4 worm cellular contexts compared by ENCODE assay signal in genomic region chrV:15143798-15144197, ce11.
TF ChIP-seq lines count a peak whose summit lies in the region.

Gene K08F9.4 (plus strand): TSS chrV:15144019.

TF ChIP-seq in whole organism, L1 larva, 84 proteins besides CTCF, POLR2A, EP300 and RAD21 (continued from another document):
- peak; percentile 2 for TF ChIP-seq vab-15 (tag; optimal IDR thresholded peaks at IDR 0.05; lab: Kevin White, UChicago)
- no peak for TF ChIP-seq ets-5 (GFP tag; IDR thresholded peaks at IDR 0.05; lab: Robert Waterston, UW)
- TF ChIP-seq irx-1 (tag; optimal IDR thresholded peaks at IDR 0.05; lab: Kevin White, UChicago) = peak; percentile 0
- no peak for TF ChIP-seq zag-1 (tag; optimal IDR thresholded peaks at IDR 0.05; lab: Kevin White, UChicago)
- TF ChIP-seq ceh-82 (tag; optimal IDR thresholded peaks at IDR 0.05; lab: Kevin White, UChicago) = peak; percentile 24 to 71 (median 55)
- TF ChIP-seq F16B12.6 (tag; optimal IDR thresholded peaks at IDR 0.05; lab: Kevin White, UChicago) = peak; percentile 38
- peak; percentile 13 for TF ChIP-seq fkh-8 (tag; optimal IDR thresholded peaks at IDR 0.05; lab: Kevin White, UChicago)
- peak; percentile 80 for TF ChIP-seq nhr-71 (tag; optimal IDR thresholded peaks at IDR 0.05; lab: Kevin White, UChicago)
- no peak for TF ChIP-seq nhr-12 (tag; optimal IDR thresholded peaks at IDR 0.05; lab: Kevin White, UChicago)
- TF ChIP-seq nhr-85 (tag; lab: Kevin White, UChicago) = peak; percentile 89
- TF ChIP-seq hlh-4 (tag; optimal IDR thresholded peaks at IDR 0.05; lab: Kevin White, UChicago) = no peak
- TF ChIP-seq lin-14 (GFP tag; optimal IDR thresholded peaks at IDR 0.05; lab: Kevin White, UChicago) = peak; percentile 81
- peak; percentile 51 for TF ChIP-seq swsn-7 (tag; optimal IDR thresholded peaks at IDR 0.05; lab: Kevin White, UChicago)
- TF ChIP-seq lir-3 (tag; optimal IDR thresholded peaks at IDR 0.05; lab: Kevin White, UChicago; ENCODE audit: poor library complexity) = peak; percentile 46
- TF ChIP-seq xbp-1 (tag; optimal IDR thresholded peaks at IDR 0.05; lab: Kevin White, UChicago) = peak; percentile 63
- no peak for TF ChIP-seq Y116A8C.19 (tag; optimal IDR thresholded peaks at IDR 0.05; lab: Kevin White, UChicago; ENCODE audit: borderline replicate concordance)
- TF ChIP-seq isw-1 (GFP tag; IDR thresholded peaks at IDR 0.05; lab: Robert Waterston, UW) = no peak
- TF ChIP-seq unc-130 (tag; optimal IDR thresholded peaks at IDR 0.05; lab: Kevin White, UChicago) = peak; percentile 70
- peak; percentile 55 for TF ChIP-seq nhr-237 (tag; optimal IDR thresholded peaks at IDR 0.05; lab: Kevin White, UChicago)
- TF ChIP-seq skn-1 (tag; optimal IDR thresholded peaks at IDR 0.05; lab: Kevin White, UChicago) = peak; percentile 70
- peak; percentile 84 for TF ChIP-seq C16A3.4 (tag; optimal IDR thresholded peaks at IDR 0.05; lab: Kevin White, UChicago)
- peak; percentile 100 for TF ChIP-seq blmp-1 (tag; optimal IDR thresholded peaks at IDR 0.05; lab: Kevin White, UChicago)
- TF ChIP-seq egl-27 (tag; optimal IDR thresholded peaks at IDR 0.05; lab: Kevin White, UChicago) = no peak
- peak; percentile 79 for TF ChIP-seq snu-23 (GFP tag; optimal IDR thresholded peaks at IDR 0.05; lab: Kevin White, UChicago)
- TF ChIP-seq lin-13 (GFP tag; optimal IDR thresholded peaks at IDR 0.05; lab: Kevin White, UChicago) = peak; percentile 20
- TF ChIP-seq tlp-1 (tag; optimal IDR thresholded peaks at IDR 0.05; lab: Kevin White, UChicago) = no peak
- no peak for TF ChIP-seq hlh-17 (GFP tag; optimal IDR thresholded peaks at IDR 0.05; lab: Kevin White, UChicago; ENCODE audit: borderline replicate concordance)
- TF ChIP-seq grh-1 (GFP tag; IDR thresholded peaks at IDR 0.05; lab: Robert Waterston, UW) = peak; percentile 31; the same call in 1 of the 2 replicates
- TF ChIP-seq nhr-20 (tag; optimal IDR thresholded peaks at IDR 0.05; lab: Kevin White, UChicago) = peak; percentile 68
- TF ChIP-seq mep-1 (tag; optimal IDR thresholded peaks at IDR 0.05; lab: Kevin White, UChicago) = peak; percentile 83
- TF ChIP-seq efl-1 (optimal IDR thresholded peaks at IDR 0.05; lab: Kevin White, UChicago) = peak; percentile 82 to 83
- peak; percentile 72 to 95 for TF ChIP-seq efl-1 (GFP tag; optimal IDR thresholded peaks at IDR 0.05 in 1 of 2; lab: Kevin White, UChicago)
- TF ChIP-seq lin-35 (GFP tag; optimal IDR thresholded peaks at IDR 0.05; lab: Kevin White, UChicago) = peak; percentile 75 to 85

TF ChIP-seq in whole organism, L2 larva, 48 proteins besides CTCF, POLR2A, EP300 and RAD21 (continued from another document):
- TF ChIP-seq ztf-11 (tag; optimal IDR thresholded peaks at IDR 0.05; lab: Kevin White, UChicago) = no peak
- peak; percentile 72 for TF ChIP-seq gmeb-1 (tag; optimal IDR thresholded peaks at IDR 0.05; lab: Kevin White, UChicago)
- peak; percentile 47 for TF ChIP-seq fos-1 (tag; optimal IDR thresholded peaks at IDR 0.05; lab: Kevin White, UChicago)
- TF ChIP-seq zag-1 (tag; optimal IDR thresholded peaks at IDR 0.05; lab: Kevin White, UChicago) = no peak
- no peak for TF ChIP-seq F13H6.1 (tag; optimal IDR thresholded peaks at IDR 0.05; lab: Kevin White, UChicago)
- peak; percentile 26 for TF ChIP-seq nhr-21 (tag; optimal IDR thresholded peaks at IDR 0.05; lab: Kevin White, UChicago)
- peak; percentile 68 for TF ChIP-seq nhr-25 (tag; optimal IDR thresholded peaks at IDR 0.05; lab: Kevin White, UChicago)
TF ChIP-seq in whole organism, L2 larva: peak in this region for 13.

TF ChIP-seq in whole organism, L3 larva, 47 proteins besides CTCF, POLR2A, EP300 and RAD21 (continued from another document):
- peak; percentile 93 for TF ChIP-seq pha-4 (tag; optimal IDR thresholded peaks at IDR 0.05; lab: Kevin White, UChicago)
- no peak for TF ChIP-seq egl-5 (tag; optimal IDR thresholded peaks at IDR 0.05; lab: Kevin White, UChicago)
- TF ChIP-seq lin-39 (tag; optimal IDR thresholded peaks at IDR 0.05; lab: Kevin White, UChicago) = no peak
TF ChIP-seq in whole organism, L3 larva: peak in this region for 9.

TF ChIP-seq in whole organism, L4 larva, 104 proteins besides CTCF, POLR2A, EP300 and RAD21 (continued from another document):
- no peak for TF ChIP-seq set-16 (GFP tag; IDR thresholded peaks at IDR 0.05; lab: Robert Waterston, UW)
- peak; percentile 18 for TF ChIP-seq duxl-1 (tag; optimal IDR thresholded peaks at IDR 0.05; lab: Kevin White, UChicago; ENCODE audit: poor library complexity)
- no peak for TF ChIP-seq sdz-12 (GFP tag; optimal IDR thresholded peaks at IDR 0.05; lab: Kevin White, UChicago)
- TF ChIP-seq spr-3 (GFP tag; optimal IDR thresholded peaks at IDR 0.05; lab: Kevin White, UChicago) = no peak
- no peak for TF ChIP-seq F49E8.2 (tag; optimal IDR thresholded peaks at IDR 0.05; lab: Kevin White, UChicago; ENCODE audit: borderline replicate concordance)
- peak; percentile 92 for TF ChIP-seq mes-2 (tag; optimal IDR thresholded peaks at IDR 0.05; lab: Kevin White, UChicago; ENCODE audit: poor library complexity, severe bottlenecking)
- TF ChIP-seq dpl-1 (GFP tag; optimal IDR thresholded peaks at IDR 0.05; lab: Kevin White, UChicago) = peak; percentile 73
- TF ChIP-seq nhr-6 (tag; optimal IDR thresholded peaks at IDR 0.05; lab: Kevin White, UChicago) = peak; percentile 72
- TF ChIP-seq dve-1 (tag; optimal IDR thresholded peaks at IDR 0.05; lab: Kevin White, UChicago; ENCODE audit: insufficient read depth) = no peak
- no peak for TF ChIP-seq aha-1 (tag; lab: Kevin White, UChicago)
- no peak for TF ChIP-seq nhr-42 (GFP tag; IDR thresholded peaks at IDR 0.05; lab: Robert Waterston, UW)
- no peak for TF ChIP-seq Y105C5A.15 (GFP tag; IDR thresholded peaks at IDR 0.05; lab: Robert Waterston, UW)
- TF ChIP-seq nhr-25 (tag; optimal IDR thresholded peaks at IDR 0.05; lab: Kevin White, UChicago; ENCODE audit: borderline replicate concordance, insufficient read depth) = no peak
TF ChIP-seq in whole organism, L4 larva: peak in this region for 8.
